Worm (Caenorhabditis elegans) whole organism, L2 larva: Measurements from ENCODE around the gene mfsd-6.
A peak's percentile ranks its signal among the peaks of the same experiment; 100 is the strongest.

Experiments
- C34F6.9 ChIP-seq: fragments of 150-350 bp; optimal IDR thresholded peaks from 2 replicates; lab custom pipeline; 2014; ENCODE audit warnings: missing biosample characterization, missing genetic modification characterization
- ZK546.5 ChIP-seq: sonication (generic microtip); optimal IDR thresholded peaks from 2 replicates; lab custom pipeline; 2017; ENCODE audit warnings: missing biosample characterization, missing genetic modification characterization
- ceh-16 ChIP-seq: fragments of 150-350 bp; optimal IDR thresholded peaks from 2 replicates; lab custom pipeline; 2014; ENCODE audit warnings: missing biosample characterization, missing genetic modification characterization
- dmd-4 ChIP-seq: sonication (generic microtip); optimal IDR thresholded peaks from 2 replicates; lab custom pipeline; 2017; ENCODE audit warnings: missing biosample characterization, missing genetic modification characterization
- elt-3 ChIP-seq: sonication (generic microtip); optimal IDR thresholded peaks from 2 replicates; lab custom pipeline; 2017; ENCODE audit warnings: missing biosample characterization, missing genetic modification characterization
- gmeb-1 ChIP-seq: fragments of 150-350 bp; optimal IDR thresholded peaks from 2 replicates; lab custom pipeline; 2014; ENCODE audit warnings: missing biosample characterization, missing genetic modification characterization
- lin-11 ChIP-seq: fragments of 150-350 bp; sonication (generic microtip); optimal IDR thresholded peaks from 2 replicates; lab custom pipeline; 2014; ENCODE audit warnings: missing biosample characterization, missing genetic modification characterization, inconsistent platforms, mixed read lengths
- lin-13 ChIP-seq: fragments of 150-350 bp; optimal IDR thresholded peaks from 2 replicates; lab custom pipeline; 2014; ENCODE audit warnings: missing biosample characterization, missing genetic modification reagents, missing genetic modification characterization
- lin-39 ChIP-seq: fragments of 150-350 bp; optimal IDR thresholded peaks from 2 replicates; lab custom pipeline; 2014; ENCODE audit warnings: missing biosample characterization, missing genetic modification reagents, missing genetic modification characterization
- lsy-2 ChIP-seq, 2 experiments: fragments of 150-350 bp in 1 of 2; sonication (generic microtip) in 1 of 2; optimal IDR thresholded peaks; 2 replicates each; lab custom pipeline; 2014 to 2017; ENCODE audit warnings: missing biosample characterization in 2 of 2, missing genetic modification characterization in 2 of 2
- mab-5 ChIP-seq: fragments of 150-350 bp; optimal IDR thresholded peaks from 2 replicates; lab custom pipeline; 2014; ENCODE audit warnings: missing biosample characterization, missing genetic modification characterization
- mbf-1 ChIP-seq: sonication (generic microtip); optimal IDR thresholded peaks from 2 replicates; lab custom pipeline; 2017; ENCODE audit warnings: missing biosample characterization, missing genetic modification characterization
- nhr-23 ChIP-seq: fragments of 150-350 bp; optimal IDR thresholded peaks from 2 replicates; lab custom pipeline; 2014; ENCODE audit warnings: missing biosample characterization, missing genetic modification reagents, missing genetic modification characterization
- nhr-77 ChIP-seq: fragments of 150-350 bp; optimal IDR thresholded peaks from 2 replicates; lab custom pipeline; 2014; ENCODE audit warnings: missing biosample characterization, missing genetic modification characterization
- sma-3 ChIP-seq: sonication (generic microtip); optimal IDR thresholded peaks from 2 replicates; lab custom pipeline; 2016; ENCODE audit warnings: missing genetic modification reagents, missing genetic modification characterization, missing compliant biosample characterization
- sma-9 ChIP-seq, 2 experiments: fragments of 150-350 bp in 1 of 2; sonication (generic microtip) in 1 of 2; optimal IDR thresholded peaks; 2 replicates each; lab custom pipeline; 2014 to 2016; ENCODE audit warnings: missing genetic modification characterization in 2 of 2, mild to moderate bottlenecking in 1 of 2, missing biosample characterization in 1 of 2, missing compliant biosample characterization in 1 of 2, missing genetic modification reagents in 1 of 2, moderate library complexity in 1 of 2
- snpc-4 ChIP-seq: fragments of 150-350 bp; optimal IDR thresholded peaks from 2 replicates; lab custom pipeline; 2014; ENCODE audit warnings: missing biosample characterization, missing genetic modification characterization
- unc-55 ChIP-seq: fragments of 150-350 bp; sonication (generic microtip); optimal IDR thresholded peaks from 3 replicates; lab custom pipeline; 2014; ENCODE audit warnings: missing biosample characterization, missing genetic modification reagents, missing genetic modification characterization
- unc-62 ChIP-seq: fragments of 150-350 bp; optimal IDR thresholded peaks from 2 replicates; lab custom pipeline; 2014; ENCODE audit warnings: missing biosample characterization, missing genetic modification reagents, missing genetic modification characterization
- ztf-11 ChIP-seq: sonication (generic microtip); optimal IDR thresholded peaks from 2 replicates; lab custom pipeline; 2017; ENCODE audit warnings: missing biosample characterization, missing genetic modification characterization

Gene mfsd-6

ce11 chrIII:7533012-7533411 lies 46.2 kb downstream of the mfsd-6 start:
- TF ChIP-seq snpc-4 (tag; lab: Kevin White, UChicago): no peak
- no peak for TF ChIP-seq ZK546.5
- no peak for TF ChIP-seq dmd-4 (tag; lab: Kevin White, UChicago)
- peak; percentile 13 for TF ChIP-seq mab-5
- no peak for TF ChIP-seq ztf-11 (tag; lab: Kevin White, UChicago)
- TF ChIP-seq unc-55: peak; percentile 54
- TF ChIP-seq lsy-2 (tag; optimal IDR thresholded peaks at IDR 0.05; lab: Kevin White, UChicago): peak in 1 of 2 experiments; percentile 8
- TF ChIP-seq gmeb-1 (tag; lab: Kevin White, UChicago): no peak
- TF ChIP-seq, all 48 proteins: peak for 3

DNA sequence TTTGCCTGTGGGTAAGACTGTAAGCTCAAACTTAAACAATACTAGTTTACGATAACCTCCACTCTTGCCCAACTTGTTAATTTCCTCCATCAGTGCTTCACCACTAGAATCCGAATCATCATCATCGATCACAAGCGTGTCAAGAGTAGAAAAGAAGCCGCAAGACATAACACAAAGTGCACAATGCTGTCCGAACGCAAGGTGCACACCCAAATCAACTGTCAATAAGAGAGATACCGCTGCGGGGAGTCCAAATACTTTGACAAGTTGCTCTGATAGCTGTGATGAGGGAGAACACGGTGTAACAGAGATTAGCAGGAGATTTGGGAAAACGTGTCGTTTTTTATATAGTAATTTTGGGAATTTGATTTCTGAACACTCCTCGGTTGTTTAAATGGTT lies 47.8 kb downstream of the mfsd-6 start:
- TF ChIP-seq lsy-2 (tag; optimal IDR thresholded peaks at IDR 0.05; lab: Kevin White, UChicago) (no peak), lin-39 (no peak), sma-3 (GFP tag; lab: Kevin White, UChicago) (no peak), lin-11 (tag; lab: Kevin White, UChicago) (no peak), mbf-1 (tag; lab: Kevin White, UChicago) (no peak), elt-3 (tag; lab: Kevin White, UChicago) (no peak), C34F6.9 (tag; lab: Kevin White, UChicago) (no peak), lin-13 (GFP tag; lab: Kevin White, UChicago) (no peak), sma-9 (GFP tag; optimal IDR thresholded peaks at IDR 0.05; lab: Kevin White, UChicago) (no peak), sma-9 (tag; optimal IDR thresholded peaks at IDR 0.05; lab: Kevin White, UChicago) (no peak), nhr-23 (no peak)

ce11 chrIII:7530830-7531229 lies 48.4 kb downstream of the mfsd-6 start:
- TF ChIP-seq lsy-2 (tag; optimal IDR thresholded peaks at IDR 0.05; lab: Kevin White, UChicago) (peak in 1 of 2 experiments; percentile 19), ceh-16 (tag; lab: Kevin White, UChicago) (no peak), mab-5 (no peak), unc-62 (GFP tag; lab: Kevin White, UChicago) (no peak)
- TF ChIP-seq, all 48 proteins: peak for 1

DNA sequence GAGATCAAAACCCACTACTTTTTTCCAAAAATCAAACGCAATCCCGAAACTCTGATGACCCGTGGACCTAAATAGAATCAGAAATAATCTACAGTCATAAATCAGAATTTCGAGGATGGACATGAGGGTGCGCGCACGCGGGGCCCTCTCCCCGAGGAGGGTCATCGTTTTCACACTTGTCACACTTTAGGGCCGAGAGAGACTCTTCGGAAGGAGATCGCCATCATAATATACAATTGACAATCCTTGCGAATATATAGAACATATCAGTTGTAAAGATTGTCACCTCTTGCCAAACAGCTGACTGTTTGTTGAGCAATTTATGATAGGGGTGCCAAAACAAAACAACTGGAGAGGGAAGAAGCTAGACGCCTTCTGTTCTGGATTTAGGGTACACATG lies 49.1 kb downstream of the mfsd-6 start:
- peak; percentile 8 for TF ChIP-seq mab-5
- no peak for TF ChIP-seq nhr-77

- TF ChIP-seq nhr-77 (no peak), lsy-2 (tag; optimal IDR thresholded peaks at IDR 0.05; lab: Kevin White, UChicago) (peak in 1 of 2 experiments; percentile 64)
Observed at ce11 chrIII:7526974-7527466, 52.2 kb downstream of the mfsd-6 start.
